Worm (Caenorhabditis elegans) whole organism, L1 larva: ENCODE data around the gene C29F7.1.

Source experiments
- C16A3.4 ChIP-seq: fragments of 150-350 bp; optimal IDR thresholded peaks from 2 replicates; lab custom pipeline; 2014; ENCODE audit warnings: missing biosample characterization, missing genetic modification characterization
- C34B4.2 ChIP-seq: sonication (generic microtip); optimal IDR thresholded peaks from 2 replicates; lab custom pipeline; 2017; ENCODE audit warnings: mild to moderate bottlenecking, missing genetic modification characterization, missing compliant biosample characterization
- F16B12.6 ChIP-seq: fragments of 150-350 bp; optimal IDR thresholded peaks from 2 replicates; lab custom pipeline; 2014; ENCODE audit warnings: missing biosample characterization, missing genetic modification characterization
- alr-1 ChIP-seq: fragments of 200-800 bp; sonication (Bioruptor generic); optimal IDR thresholded peaks from 2 replicates; lab custom pipeline; 2018; ENCODE audit warnings: borderline replicate concordance, mild to moderate bottlenecking, missing genetic modification characterization, missing compliant biosample characterization
- ceh-82 ChIP-seq, 3 experiments: fragments of 150-350 bp in 1 of 3; sonication (generic microtip) in 2 of 3; optimal IDR thresholded peaks; 2 replicates each; lab custom pipeline; 2014 to 2017; ENCODE audit warnings: missing biosample characterization in 3 of 3, missing genetic modification characterization in 3 of 3
- ceh-88 ChIP-seq: fragments of 200-800 bp; sonication (Bioruptor generic); IDR thresholded peaks from 2 replicates; pipeline ENCODE4 v1.3.6; 2022; ENCODE audit warnings: missing genetic modification characterization, missing compliant biosample characterization
- dsc-1 ChIP-seq: sonication (generic microtip); optimal IDR thresholded peaks from 2 replicates; lab custom pipeline; 2016; ENCODE audit warnings: mild to moderate bottlenecking, missing genetic modification characterization, missing compliant biosample characterization
- efl-1 ChIP-seq, 4 experiments: fragments of 150-350 bp; optimal IDR thresholded peaks in 3 of 4; peaks in 1 of 4; 1 replicate in 1 of 4; 2 replicates in 3 of 4; lab custom pipeline; 2014; ENCODE audit warnings: missing biosample characterization in 2 of 4, missing genetic modification characterization in 2 of 4, missing genetic modification reagents in 2 of 4
- efl-3 ChIP-seq: fragments of 200-800 bp; sonication (Bioruptor generic); optimal IDR thresholded peaks from 2 replicates; lab custom pipeline; 2018; ENCODE audit warnings: mild to moderate bottlenecking, missing genetic modification characterization, missing compliant biosample characterization
- egl-27 ChIP-seq, 2 experiments: fragments of 150-350 bp in 1 of 2; sonication (generic microtip); optimal IDR thresholded peaks; 3 replicates each; lab custom pipeline; 2017 to 2018; ENCODE audit warnings: missing biosample characterization in 2 of 2, missing genetic modification characterization in 2 of 2, missing genetic modification reagents in 2 of 2
- elt-2 ChIP-seq: sonication (generic microtip); optimal IDR thresholded peaks from 2 replicates; lab custom pipeline; 2016; ENCODE audit warnings: missing genetic modification characterization, mild to moderate bottlenecking, inconsistent platforms, missing compliant biosample characterization, missing genetic modification reagents
- ets-5 ChIP-seq: fragments of 200-800 bp; sonication (Bioruptor generic); IDR thresholded peaks from 2 replicates; pipeline ENCODE4 v1.3.6; 2022; ENCODE audit warnings: missing genetic modification characterization, missing compliant biosample characterization
- fkh-8 ChIP-seq: sonication (generic microtip); optimal IDR thresholded peaks from 2 replicates; lab custom pipeline; 2016; ENCODE audit warnings: mild to moderate bottlenecking, missing genetic modification characterization, missing compliant biosample characterization
- fos-1 ChIP-seq: fragments of 150-350 bp; optimal IDR thresholded peaks from 2 replicates; lab custom pipeline; 2014; ENCODE audit warnings: missing biosample characterization, missing genetic modification characterization
- grh-1 ChIP-seq: fragments of 200-800 bp; sonication (Bioruptor generic); IDR thresholded peaks from 2 replicates; pipeline ENCODE4 v1.3.6; 2022; ENCODE audit warnings: missing genetic modification reagents, missing genetic modification characterization, missing compliant biosample characterization
- hlh-17 ChIP-seq: fragments of 200-800 bp; sonication (Bioruptor generic); optimal IDR thresholded peaks from 2 replicates; lab custom pipeline; 2018; ENCODE audit warnings: missing genetic modification characterization, mild to moderate bottlenecking, missing compliant biosample characterization, moderate library complexity, borderline replicate concordance
- hpl-2 ChIP-seq: fragments of 150-350 bp; optimal IDR thresholded peaks from 2 replicates; lab custom pipeline; 2014; ENCODE audit warnings: missing biosample characterization, missing genetic modification reagents, missing genetic modification characterization
- irx-1 ChIP-seq: sonication (generic microtip); optimal IDR thresholded peaks from 2 replicates; lab custom pipeline; 2016; ENCODE audit warnings: missing genetic modification characterization, missing compliant biosample characterization
- lin-14 ChIP-seq: fragments of 200-800 bp; sonication (Bioruptor generic); optimal IDR thresholded peaks from 2 replicates; lab custom pipeline; 2018; ENCODE audit warnings: mild to moderate bottlenecking, missing genetic modification characterization, moderate library complexity, missing compliant biosample characterization
- lin-35 ChIP-seq, 2 experiments: fragments of 150-350 bp; optimal IDR thresholded peaks; 2 replicates each; lab custom pipeline; 2014; ENCODE audit warnings: missing biosample characterization in 2 of 2, missing genetic modification characterization in 2 of 2, missing genetic modification reagents in 2 of 2
- lir-3 ChIP-seq: sonication (generic microtip); optimal IDR thresholded peaks from 2 replicates; lab custom pipeline; 2016; ENCODE audit warnings: mild to moderate bottlenecking, missing genetic modification characterization, moderate library complexity, missing compliant biosample characterization; ENCODE audit not compliant: poor library complexity
- lsy-2 ChIP-seq, 2 experiments: fragments of 150-350 bp; optimal IDR thresholded peaks; 2 replicates each; lab custom pipeline; 2014; ENCODE audit warnings: missing biosample characterization in 2 of 2, missing genetic modification characterization in 2 of 2
- mab-9 ChIP-seq: fragments of 200-800 bp; sonication (Bioruptor generic); IDR thresholded peaks from 2 replicates; pipeline ENCODE4 v1.3.6; 2022; ENCODE audit warnings: missing genetic modification reagents, missing genetic modification characterization, missing compliant biosample characterization
- mdl-1 ChIP-seq, 2 experiments: fragments of 150-350 bp; optimal IDR thresholded peaks; 2 replicates each; lab custom pipeline; 2014 to 2017; ENCODE audit warnings: missing biosample characterization in 2 of 2, missing genetic modification characterization in 2 of 2, inconsistent platforms in 1 of 2
- mef-2 ChIP-seq: fragments of 150-350 bp; optimal IDR thresholded peaks from 2 replicates; lab custom pipeline; 2014; ENCODE audit warnings: missing biosample characterization, missing genetic modification characterization
- mep-1 ChIP-seq: fragments of 150-350 bp; optimal IDR thresholded peaks from 2 replicates; lab custom pipeline; 2014; ENCODE audit warnings: missing biosample characterization, missing genetic modification characterization
- nhr-11 ChIP-seq: fragments of 150-350 bp; optimal IDR thresholded peaks from 2 replicates; lab custom pipeline; 2014; ENCODE audit warnings: missing biosample characterization, missing genetic modification characterization
- nhr-20 ChIP-seq: sonication (generic microtip); optimal IDR thresholded peaks from 2 replicates; lab custom pipeline; 2016; ENCODE audit warnings: mild to moderate bottlenecking, missing genetic modification characterization, missing compliant biosample characterization
- nhr-237 ChIP-seq: fragments of 150-350 bp; optimal IDR thresholded peaks from 2 replicates; lab custom pipeline; 2014; ENCODE audit warnings: missing biosample characterization, missing genetic modification characterization
- nhr-28 ChIP-seq: fragments of 150-350 bp; optimal IDR thresholded peaks from 2 replicates; lab custom pipeline; 2014; ENCODE audit warnings: missing biosample characterization, missing genetic modification characterization
- nhr-71 ChIP-seq: sonication (generic microtip); optimal IDR thresholded peaks from 2 replicates; lab custom pipeline; 2016; ENCODE audit warnings: mild to moderate bottlenecking, missing genetic modification characterization, moderate library complexity, missing compliant biosample characterization
- nhr-76 ChIP-seq: sonication (generic microtip); optimal IDR thresholded peaks from 2 replicates; lab custom pipeline; 2017; ENCODE audit warnings: missing biosample characterization, missing genetic modification characterization
- nhr-85 ChIP-seq: sonication (generic microtip); peaks from one replicate; lab custom pipeline; 2016; ENCODE audit warnings: missing genetic modification characterization, inconsistent platforms, missing compliant biosample characterization
- pax-3 ChIP-seq: fragments of 200-800 bp; sonication (Bioruptor generic); optimal IDR thresholded peaks from 2 replicates; lab custom pipeline; 2018; ENCODE audit warnings: mild to moderate bottlenecking, missing genetic modification characterization, moderate library complexity, missing compliant biosample characterization
- rnt-1 ChIP-seq: sonication (generic microtip); optimal IDR thresholded peaks from 2 replicates; lab custom pipeline; 2016; ENCODE audit warnings: mild to moderate bottlenecking, missing genetic modification characterization, moderate library complexity, missing compliant biosample characterization
- skn-1 ChIP-seq: fragments of 150-350 bp; optimal IDR thresholded peaks from 2 replicates; lab custom pipeline; 2014; ENCODE audit warnings: missing biosample characterization, missing genetic modification characterization
- snpc-4 ChIP-seq: fragments of 150-350 bp; optimal IDR thresholded peaks from 2 replicates; lab custom pipeline; 2014; ENCODE audit warnings: missing biosample characterization, missing genetic modification characterization
- snu-23 ChIP-seq: sonication (generic microtip); optimal IDR thresholded peaks from 2 replicates; lab custom pipeline; 2016; ENCODE audit warnings: missing genetic modification characterization, missing compliant biosample characterization
- swsn-7 ChIP-seq: sonication (generic microtip); optimal IDR thresholded peaks from 2 replicates; lab custom pipeline; 2016; ENCODE audit warnings: missing genetic modification characterization, missing compliant biosample characterization
- tbx-2 ChIP-seq: sonication (generic microtip); optimal IDR thresholded peaks from 2 replicates; lab custom pipeline; 2016; ENCODE audit warnings: missing genetic modification characterization, missing compliant biosample characterization
- unc-86 ChIP-seq: sonication (generic microtip); optimal IDR thresholded peaks from 2 replicates; lab custom pipeline; 2016; ENCODE audit warnings: missing genetic modification characterization, missing compliant biosample characterization
- vab-15 ChIP-seq: sonication (generic microtip); optimal IDR thresholded peaks from 2 replicates; lab custom pipeline; 2017; ENCODE audit warnings: missing genotype, mild to moderate bottlenecking, missing genetic modification characterization, missing compliant biosample characterization
- xbp-1 ChIP-seq: sonication (generic microtip); optimal IDR thresholded peaks from 2 replicates; lab custom pipeline; 2016; ENCODE audit warnings: missing genetic modification characterization, missing compliant biosample characterization
- zag-1 ChIP-seq: fragments of 150-350 bp; optimal IDR thresholded peaks from 2 replicates; lab custom pipeline; 2014; ENCODE audit warnings: missing biosample characterization, missing genetic modification characterization
- ztf-11 ChIP-seq, 2 experiments: sonication (generic microtip); optimal IDR thresholded peaks; 2 replicates each; lab custom pipeline; 2016 to 2017; ENCODE audit warnings: missing genetic modification characterization in 2 of 2, missing biosample characterization in 1 of 2, missing compliant biosample characterization in 1 of 2

Gene C29F7.1

DNA sequence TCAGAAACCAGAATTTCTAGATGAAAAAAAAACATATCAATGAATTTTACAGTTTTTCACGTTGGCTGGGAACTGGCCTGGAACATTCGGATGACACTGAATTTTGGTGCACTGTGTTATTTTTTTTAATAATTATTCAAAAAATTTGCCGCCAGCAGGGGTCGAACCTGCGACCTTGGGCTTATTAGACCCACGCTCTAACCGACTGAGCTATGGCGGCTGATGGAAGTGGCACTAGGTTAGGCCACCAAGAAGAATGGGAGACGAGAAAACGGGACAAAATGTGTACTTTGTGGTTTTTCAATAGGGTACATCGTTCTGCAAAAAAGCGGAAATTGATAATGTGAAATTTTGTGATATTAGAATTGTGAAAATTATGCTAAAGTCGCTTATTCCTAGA, 5.2 kb downstream of the C29F7.1 start (continued):
- TF ChIP-seq grh-1 (no peak), nhr-237 (no peak), mep-1 (tag; lab: Kevin White, UChicago) (peak; percentile 33), snpc-4 (tag; lab: Kevin White, UChicago) (no peak), vab-15 (tag; lab: Kevin White, UChicago) (no peak), mab-9 (GFP tag; lab: Robert Waterston, UW) (no peak), nhr-11 (no peak), dsc-1 (tag; lab: Kevin White, UChicago) (peak; percentile 54), xbp-1 (tag; lab: Kevin White, UChicago) (peak; percentile 20), nhr-20 (tag; lab: Kevin White, UChicago) (peak; percentile 56), fos-1 (no peak), lin-14 (GFP tag; lab: Kevin White, UChicago) (peak; percentile 29), fkh-8 (tag; lab: Kevin White, UChicago) (no peak), unc-86 (tag; lab: Kevin White, UChicago) (no peak), F16B12.6 (tag; lab: Kevin White, UChicago) (no peak), nhr-71 (tag; lab: Kevin White, UChicago) (peak; percentile 50), zag-1 (no peak), ceh-82 (tag; optimal IDR thresholded peaks at IDR 0.05; lab: Kevin White, UChicago) (peak in 1 of 3 experiments; percentile 27), ceh-88 (GFP tag; lab: Robert Waterston, UW) (no peak), alr-1 (tag; lab: Kevin White, UChicago) (no peak), C16A3.4 (tag; lab: Kevin White, UChicago) (peak; percentile 5), skn-1 (tag; lab: Kevin White, UChicago) (peak; percentile 6), irx-1 (peak; percentile 13), hlh-17 (GFP tag; lab: Kevin White, UChicago) (no peak), nhr-28 (tag; lab: Kevin White, UChicago) (no peak), C34B4.2 (tag; lab: Kevin White, UChicago) (no peak), mdl-1 (tag; optimal IDR thresholded peaks at IDR 0.05; lab: Kevin White, UChicago) (peak in 1 of 2 experiments; percentile 14), nhr-85 (no peak), lsy-2 (tag; optimal IDR thresholded peaks at IDR 0.05; lab: Kevin White, UChicago) (peak in 1 of 2 experiments; percentile 23), elt-2 (peak; percentile 2), nhr-76 (no peak), lin-35 (GFP tag; optimal IDR thresholded peaks at IDR 0.05; lab: Kevin White, UChicago) (peak in 1 of 2 experiments; percentile 43), ets-5 (GFP tag; lab: Robert Waterston, UW) (no peak), tbx-2 (peak; percentile 10), rnt-1 (peak; percentile 35), mef-2 (tag; lab: Kevin White, UChicago) (no peak), lir-3 (tag; lab: Kevin White, UChicago) (peak; percentile 10), swsn-7 (tag; lab: Kevin White, UChicago) (peak; percentile 21), snu-23 (GFP tag; lab: Kevin White, UChicago) (peak; percentile 53)

DNA sequence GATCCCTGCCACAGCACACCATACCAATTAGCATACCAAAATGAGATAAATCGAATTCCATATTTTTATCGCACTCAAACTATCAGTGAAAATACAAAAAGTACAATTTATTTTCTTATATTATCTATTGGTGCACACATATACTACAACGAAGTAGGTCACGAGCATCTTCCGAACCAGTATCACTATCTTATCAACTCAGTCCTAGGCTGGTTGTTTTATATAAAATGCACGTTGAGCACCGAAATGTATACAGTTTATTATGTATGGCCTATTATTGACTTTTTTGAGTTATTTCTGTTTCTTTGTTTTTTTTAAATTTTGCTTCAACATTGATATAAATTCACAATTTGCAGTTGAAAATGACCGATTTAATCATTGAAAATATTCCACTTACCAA, 6.0 kb downstream of the C29F7.1 start, which contains the start of gene C29F7.2:
Gene C29F7.2 (plus strand): TSS at position 357 of the 400 bp plus-strand sequence.
- TF ChIP-seq elt-2 = peak; percentile 94
- no peak for TF ChIP-seq efl-1 (optimal IDR thresholded peaks at IDR 0.05; lab: Kevin White, UChicago)
- TF ChIP-seq efl-1 (GFP tag; optimal IDR thresholded peaks at IDR 0.05 in 1 of 2; lab: Kevin White, UChicago) = peak in 1 of 2 experiments; percentile 65
- peak in 1 of 2 experiments; percentile 35 for TF ChIP-seq lin-35 (GFP tag; optimal IDR thresholded peaks at IDR 0.05; lab: Kevin White, UChicago)
- TF ChIP-seq hpl-2 = no peak
- TF ChIP-seq pax-3 (tag; lab: Kevin White, UChicago) = no peak
- peak; percentile 43 for TF ChIP-seq nhr-20 (tag; lab: Kevin White, UChicago)
- no peak for TF ChIP-seq ztf-11 (tag; optimal IDR thresholded peaks at IDR 0.05; lab: Kevin White, UChicago)
- no peak for TF ChIP-seq egl-27 (tag; optimal IDR thresholded peaks at IDR 0.05; lab: Kevin White, UChicago)
- TF ChIP-seq nhr-71 (tag; lab: Kevin White, UChicago) = peak; percentile 19
- TF ChIP-seq unc-86 (tag; lab: Kevin White, UChicago) = no peak
- TF ChIP-seq efl-3 (GFP tag; lab: Kevin White, UChicago) = no peak
